Worm (Caenorhabditis elegans) whole organism, young adult: Measurements from ENCODE around the gene C53A5.17.

Source experiments
- B0261.1 ChIP-seq: sonication (generic microtip); optimal IDR thresholded peaks from 2 replicates; lab custom pipeline; 2016; ENCODE audit warnings: mild to moderate bottlenecking, missing genetic modification characterization, moderate library complexity, missing compliant biosample characterization
- C17E4.6 ChIP-seq: fragments of 200-800 bp; sonication (Bioruptor generic); IDR thresholded peaks from 2 replicates; pipeline ENCODE4 v1.3.6; 2022; ENCODE audit warnings: missing genetic modification reagents, missing genetic modification characterization, missing compliant biosample characterization
- F22D6.2 ChIP-seq: sonication (generic microtip); optimal IDR thresholded peaks from 2 replicates; lab custom pipeline; 2016; ENCODE audit warnings: mild to moderate bottlenecking, missing genetic modification characterization, missing compliant biosample characterization
- F37B4.10 ChIP-seq: fragments of 200-800 bp; sonication (Bioruptor generic); IDR thresholded peaks from 2 replicates; pipeline ENCODE4 v1.3.6; 2022; ENCODE audit warnings: missing genetic modification characterization, missing compliant biosample characterization
- T26A5.8 ChIP-seq: sonication (generic microtip); optimal IDR thresholded peaks from 2 replicates; lab custom pipeline; 2016; ENCODE audit warnings: missing genetic modification characterization, missing compliant biosample characterization
- Y79H2A.3 ChIP-seq: fragments of 200-800 bp; sonication (Bioruptor generic); conservative IDR thresholded peaks from 2 replicates; pipeline ENCODE4 v1.3.6; 2022; ENCODE audit warnings: missing genetic modification reagents, missing genetic modification characterization, missing compliant biosample characterization
- Y95B8A.8 ChIP-seq: fragments of 200-800 bp; sonication (Bioruptor generic); IDR thresholded peaks from 2 replicates; pipeline ENCODE4 v1.3.6; 2022; ENCODE audit warnings: missing genetic modification reagents, missing genetic modification characterization, missing compliant biosample characterization
- ZK185.1 ChIP-seq: sonication (generic microtip); optimal IDR thresholded peaks from 2 replicates; lab custom pipeline; 2016; ENCODE audit warnings: mild to moderate bottlenecking, missing genetic modification characterization, missing compliant biosample characterization; ENCODE audit not compliant: poor library complexity, severe bottlenecking
- athp-1 ChIP-seq: sonication (generic microtip); optimal IDR thresholded peaks from 2 replicates; lab custom pipeline; 2017; ENCODE audit warnings: mild to moderate bottlenecking, missing genetic modification characterization, missing compliant biosample characterization
- bed-1 ChIP-seq: fragments of 200-800 bp; sonication (Bioruptor generic); IDR thresholded peaks from 2 replicates; pipeline ENCODE4 v1.3.6; 2022; ENCODE audit warnings: missing genetic modification reagents, missing genetic modification characterization, missing compliant biosample characterization
- ccch-3 ChIP-seq: fragments of 200-800 bp; sonication (Bioruptor generic); optimal IDR thresholded peaks from 2 replicates; lab custom pipeline; 2018; ENCODE audit warnings: mild to moderate bottlenecking, missing genetic modification characterization, missing compliant biosample characterization
- cebp-1 ChIP-seq, 2 experiments: fragments of 200-800 bp in 1 of 2; sonication (Bioruptor generic) in 1 of 2; sonication (generic microtip) in 1 of 2; IDR thresholded peaks in 1 of 2; optimal IDR thresholded peaks in 1 of 2; 2 replicates each; pipeline versions ENCODE4 v1.3.6 to Lab custom; 2017 to 2022; ENCODE audit warnings: missing compliant biosample characterization in 2 of 2, missing genetic modification characterization in 2 of 2, mild to moderate bottlenecking in 1 of 2, missing genetic modification reagents in 1 of 2, moderate library complexity in 1 of 2
- cebp-2 ChIP-seq: fragments of 200-800 bp; sonication (Bioruptor generic); IDR thresholded peaks from 2 replicates; pipeline ENCODE4 v1.3.6; 2022; ENCODE audit warnings: missing genetic modification characterization, missing compliant biosample characterization
- ceh-40 ChIP-seq: fragments of 200-800 bp; sonication (Bioruptor generic); IDR thresholded peaks from 2 replicates; pipeline ENCODE4 v1.3.6; 2022; ENCODE audit warnings: missing genetic modification characterization, missing compliant biosample characterization
- die-1 ChIP-seq: sonication (generic microtip); optimal IDR thresholded peaks from 2 replicates; lab custom pipeline; 2016; ENCODE audit warnings: missing genotype, mild to moderate bottlenecking, missing genetic modification characterization, missing compliant biosample characterization
- efl-1 ChIP-seq: fragments of 150-350 bp; optimal IDR thresholded peaks from 2 replicates; lab custom pipeline; 2014; ENCODE audit warnings: missing biosample characterization, missing genetic modification reagents, missing genetic modification characterization
- egl-18 ChIP-seq: fragments of 200-800 bp; sonication (Bioruptor generic); IDR thresholded peaks from 2 replicates; pipeline ENCODE4 v1.3.6; 2022; ENCODE audit warnings: missing genetic modification reagents, missing genetic modification characterization, missing compliant biosample characterization
- him-1 ChIP-seq: sonication (generic microtip); optimal IDR thresholded peaks from 2 replicates; lab custom pipeline; 2016; ENCODE audit warnings: missing genotype, missing genetic modification reagents, missing genetic modification characterization, missing compliant biosample characterization
- hlh-12 ChIP-seq: sonication (generic microtip); optimal IDR thresholded peaks from 2 replicates; lab custom pipeline; 2016; ENCODE audit warnings: missing genetic modification characterization, missing compliant biosample characterization
- hlh-26 ChIP-seq: fragments of 200-800 bp; sonication (Bioruptor generic); conservative IDR thresholded peaks from 2 replicates; pipeline ENCODE4 v1.3.6; 2022; ENCODE audit warnings: missing genetic modification reagents, missing genetic modification characterization, missing compliant biosample characterization
- hmg-1.2 ChIP-seq: fragments of 200-800 bp; sonication (Bioruptor generic); IDR thresholded peaks from 2 replicates; pipeline ENCODE4 v1.3.6; 2022; ENCODE audit warnings: missing genetic modification reagents, missing genetic modification characterization, missing compliant biosample characterization
- hrde-1 ChIP-seq: sonication (generic microtip); optimal IDR thresholded peaks from 2 replicates; lab custom pipeline; 2016; ENCODE audit warnings: missing genetic modification characterization, mild to moderate bottlenecking, missing compliant biosample characterization, moderate library complexity, missing genotype, missing genetic modification reagents, borderline replicate concordance
- lag-1 ChIP-seq: fragments of 200-800 bp; sonication (Bioruptor generic); IDR thresholded peaks from 2 replicates; pipeline ENCODE4 v1.3.6; 2022; ENCODE audit warnings: missing genetic modification reagents, missing genetic modification characterization, missing compliant biosample characterization
- let-526 ChIP-seq: fragments of 200-800 bp; sonication (Bioruptor generic); IDR thresholded peaks from 2 replicates; pipeline ENCODE4 v1.3.6; 2022; ENCODE audit warnings: missing genetic modification reagents, missing genetic modification characterization, missing compliant biosample characterization
- lin-26 ChIP-seq: fragments of 200-800 bp; sonication (Bioruptor generic); IDR thresholded peaks from 2 replicates; pipeline ENCODE4 v1.3.6; 2022; ENCODE audit warnings: missing genetic modification reagents, missing genetic modification characterization, missing compliant biosample characterization
- lir-1 ChIP-seq: fragments of 200-800 bp; sonication (Bioruptor generic); conservative IDR thresholded peaks from 2 replicates; pipeline ENCODE4 v1.3.6; 2022; ENCODE audit warnings: missing genetic modification reagents, missing genetic modification characterization, missing compliant biosample characterization
- lsl-1 ChIP-seq: fragments of 200-800 bp; sonication (Bioruptor generic); optimal IDR thresholded peaks from 2 replicates; lab custom pipeline; 2018; ENCODE audit warnings: mild to moderate bottlenecking, missing genetic modification characterization, moderate library complexity, missing compliant biosample characterization
- madf-6 ChIP-seq: fragments of 200-800 bp; sonication (Bioruptor generic); IDR thresholded peaks from 2 replicates; pipeline ENCODE4 v1.3.6; 2022; ENCODE audit warnings: missing genetic modification reagents, missing genetic modification characterization, missing compliant biosample characterization
- mel-28 ChIP-seq: sonication (generic microtip); optimal IDR thresholded peaks from 2 replicates; lab custom pipeline; 2016; ENCODE audit warnings: borderline replicate concordance, mild to moderate bottlenecking, missing genetic modification characterization, missing compliant biosample characterization
- mes-4 ChIP-seq: sonication (generic microtip); optimal IDR thresholded peaks from 2 replicates; lab custom pipeline; 2016; ENCODE audit warnings: missing genotype, missing genetic modification characterization, missing compliant biosample characterization
- mxl-1 ChIP-seq: sonication (generic microtip); optimal IDR thresholded peaks from 2 replicates; lab custom pipeline; 2016; ENCODE audit warnings: missing genetic modification characterization, missing compliant biosample characterization
- nfya-1 ChIP-seq: sonication (generic microtip); optimal IDR thresholded peaks from 2 replicates; lab custom pipeline; 2017; ENCODE audit warnings: antibody characterized with exemption, missing compliant biosample characterization, missing genetic modification characterization, borderline replicate concordance; ENCODE audit not compliant: insufficient read depth
- nhr-90 ChIP-seq: sonication (generic microtip); optimal IDR thresholded peaks from 2 replicates; lab custom pipeline; 2016; ENCODE audit warnings: missing genotype, mild to moderate bottlenecking, missing genetic modification characterization, missing compliant biosample characterization
- rec-8 ChIP-seq, 2 experiments: sonication (generic microtip); optimal IDR thresholded peaks; 2 replicates each; lab custom pipeline; 2016; ENCODE audit warnings: mild to moderate bottlenecking in 2 of 2, missing genetic modification characterization in 2 of 2, missing genetic modification reagents in 2 of 2, missing genotype in 2 of 2, missing biosample characterization in 1 of 2, missing compliant biosample characterization in 1 of 2, moderate library complexity in 1 of 2
- rpc-1 ChIP-seq, 2 experiments: fragments of 150-350 bp in 1 of 2; sonication (generic microtip) in 1 of 2; optimal IDR thresholded peaks; 2 replicates each; lab custom pipeline; 2014 to 2018; ENCODE audit warnings: missing biosample characterization in 1 of 2, missing genetic modification characterization in 1 of 2, missing genetic modification reagents in 1 of 2, missing genotype in 1 of 2
- snpc-3.4 ChIP-seq: sonication (generic microtip); optimal IDR thresholded peaks from 2 replicates; lab custom pipeline; 2017; ENCODE audit warnings: missing genetic modification characterization, mild to moderate bottlenecking, missing compliant biosample characterization, antibody characterized with exemption, moderate library complexity, missing genotype, missing genetic modification reagents
- snpc-4 ChIP-seq, 5 experiments: fragments of 150-350 bp in 1 of 5; sonication (generic microtip) in 4 of 5; optimal IDR thresholded peaks; 2 replicates each; lab custom pipeline; 2014 to 2018; ENCODE audit warnings: missing genetic modification characterization in 5 of 5, missing biosample characterization in 3 of 5, antibody characterized with exemption in 2 of 5, mild to moderate bottlenecking in 2 of 5, missing compliant biosample characterization in 2 of 5, missing genotype in 2 of 5, moderate library complexity in 2 of 5, missing genetic modification reagents in 1 of 5
- somi-1 ChIP-seq: fragments of 200-800 bp; sonication (Bioruptor generic); optimal IDR thresholded peaks from 2 replicates; lab custom pipeline; 2018; ENCODE audit warnings: mild to moderate bottlenecking, missing genetic modification characterization, missing compliant biosample characterization
- unc-62 ChIP-seq: fragments of 150-350 bp; optimal IDR thresholded peaks from 2 replicates; lab custom pipeline; 2014; ENCODE audit warnings: missing biosample characterization, missing genetic modification reagents, missing genetic modification characterization
- ztf-25 ChIP-seq: fragments of 200-800 bp; sonication (Bioruptor generic); IDR thresholded peaks from 2 replicates; pipeline ENCODE4 v1.3.6; 2022; ENCODE audit warnings: missing genetic modification reagents, missing genetic modification characterization, missing compliant biosample characterization
- ztf-3 ChIP-seq: fragments of 200-800 bp; sonication (Bioruptor generic); optimal IDR thresholded peaks from 2 replicates; lab custom pipeline; 2018; ENCODE audit warnings: mild to moderate bottlenecking, missing genetic modification characterization, missing compliant biosample characterization
- ztf-6 ChIP-seq: fragments of 200-800 bp; sonication (Bioruptor generic); IDR thresholded peaks from 2 replicates; pipeline ENCODE4 v1.3.6; 2022; ENCODE audit warnings: missing genetic modification reagents, missing genetic modification characterization, missing compliant biosample characterization

Gene C53A5.17

DNA sequence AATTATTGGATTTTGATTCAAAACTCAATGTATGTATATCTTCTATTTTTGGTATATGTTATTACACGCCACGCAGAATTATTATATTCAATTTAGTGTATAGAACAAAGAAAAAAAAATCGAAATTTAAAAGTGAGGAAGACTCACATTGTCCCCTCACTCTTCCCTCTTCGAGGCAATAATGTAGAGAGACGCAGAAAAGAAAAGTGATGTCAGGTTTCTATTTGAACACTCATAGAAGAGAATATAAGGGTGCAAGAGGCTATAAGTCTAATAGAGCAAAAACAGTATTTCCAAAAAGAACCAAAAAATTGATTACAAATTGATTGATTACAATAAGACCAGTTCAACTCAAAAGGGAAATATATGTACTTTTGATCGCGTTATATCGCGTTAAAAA, 27.6 kb upstream of the C53A5.17 start:
- no peak for TF ChIP-seq ztf-25 (GFP tag; lab: Robert Waterston, UW)
- TF ChIP-seq ceh-40 (GFP tag; lab: Robert Waterston, UW) = no peak

DNA sequence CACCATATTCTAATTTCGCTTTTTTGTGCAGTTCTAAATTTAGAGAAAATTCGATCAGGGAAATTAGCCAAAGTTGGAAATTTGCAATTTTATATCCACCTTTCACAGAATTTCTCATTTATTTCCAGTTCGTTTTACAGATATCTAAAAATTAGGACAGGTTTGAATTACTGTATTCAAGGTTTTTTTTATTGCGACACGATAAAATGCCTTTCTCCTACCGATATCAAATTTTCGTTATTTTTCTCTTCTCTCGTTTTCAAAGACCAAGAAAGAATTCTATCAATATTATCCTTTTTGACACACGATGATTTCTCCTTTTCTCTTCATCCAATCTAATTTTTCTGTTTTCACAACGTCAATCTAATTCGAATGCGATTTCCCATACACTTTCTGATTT, 25.7 kb upstream of the C53A5.17 start, which contains the start of gene C53A5.13:
C53A5.13 (plus strand) TSS at position 301 of the 400 bp plus-strand sequence.
- TF ChIP-seq lir-1 (GFP tag; lab: Robert Waterston, UW) = no peak

DNA sequence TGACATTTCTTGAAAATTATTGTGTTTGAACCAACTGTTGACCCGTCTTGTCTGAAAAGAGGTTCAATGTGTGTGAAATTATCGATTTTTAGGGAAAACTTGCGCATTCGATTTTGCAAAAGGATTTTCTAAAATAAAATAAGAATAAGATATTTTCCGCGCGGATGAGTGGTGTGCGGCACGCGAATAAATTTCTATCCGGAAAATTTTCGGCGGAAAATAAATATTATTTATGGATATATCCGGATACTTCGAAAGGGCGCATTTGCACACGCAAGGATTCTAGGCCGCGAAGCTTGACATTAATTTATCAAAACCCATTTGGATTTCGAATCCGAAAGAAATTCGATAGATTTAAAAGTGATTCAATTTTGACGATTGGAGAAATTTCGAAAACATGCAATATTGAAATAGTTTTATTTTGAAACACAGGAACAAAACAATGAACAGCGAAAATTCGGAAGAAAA, 24.9 kb upstream of the C53A5.17 start, which contains the start of gene rike-1:
rike-1 (minus strand) TSS at position 51 of the 468 bp plus-strand sequence.
- no peak for TF ChIP-seq Y95B8A.8 (GFP tag; lab: Robert Waterston, UW)
- no peak for TF ChIP-seq him-1 (tag; lab: Kevin White, UChicago)
- TF ChIP-seq die-1 (tag; lab: Kevin White, UChicago) = no peak
- TF ChIP-seq hlh-12 (tag; lab: Kevin White, UChicago) = no peak
- TF ChIP-seq snpc-3.4 (tag; lab: Kevin White, UChicago) = no peak
- no peak for TF ChIP-seq athp-1 (tag; lab: Kevin White, UChicago)
- TF ChIP-seq Y79H2A.3 (GFP tag; lab: Robert Waterston, UW) = no peak
- TF ChIP-seq cebp-2 (GFP tag; lab: Robert Waterston, UW) = no peak
- TF ChIP-seq efl-1 (GFP tag; lab: Kevin White, UChicago) = peak; percentile 15
- TF ChIP-seq ZK185.1 (tag; lab: Kevin White, UChicago) = no peak
- TF ChIP-seq C17E4.6 (GFP tag; lab: Robert Waterston, UW) = no peak
- TF ChIP-seq snpc-4 (GFP tag; optimal IDR thresholded peaks at IDR 0.05; lab: Kevin White, UChicago) = no peak
- TF ChIP-seq snpc-4 (tag; optimal IDR thresholded peaks at IDR 0.05; lab: Kevin White, UChicago) = no peak
- no peak for TF ChIP-seq lag-1 (GFP tag; lab: Robert Waterston, UW)
- TF ChIP-seq ztf-3 (GFP tag; lab: Kevin White, UChicago) = no peak
- no peak for TF ChIP-seq nhr-90 (tag; lab: Kevin White, UChicago)
- no peak for TF ChIP-seq unc-62
- no peak for TF ChIP-seq B0261.1 (tag; lab: Kevin White, UChicago)
- TF ChIP-seq ccch-3 = no peak
- no peak for TF ChIP-seq somi-1
- peak; percentile 49; the same call in 1 of the 2 replicates for TF ChIP-seq madf-6 (GFP tag; lab: Robert Waterston, UW)
- no peak for TF ChIP-seq mel-28
- no peak for TF ChIP-seq ceh-40 (GFP tag; lab: Robert Waterston, UW)
- no peak for TF ChIP-seq bed-1 (GFP tag; lab: Robert Waterston, UW)
- TF ChIP-seq F22D6.2 = no peak
- TF ChIP-seq ztf-25 (GFP tag; lab: Robert Waterston, UW) = no peak
- no peak for TF ChIP-seq rpc-1 (optimal IDR thresholded peaks at IDR 0.05; lab: Kevin White, UChicago)
- no peak for TF ChIP-seq rpc-1 (tag; optimal IDR thresholded peaks at IDR 0.05; lab: Kevin White, UChicago)
- TF ChIP-seq hmg-1.2 (GFP tag; lab: Robert Waterston, UW) = no peak
- TF ChIP-seq F37B4.10 = no peak
- TF ChIP-seq egl-18 (GFP tag; lab: Robert Waterston, UW) = no peak
- peak; percentile 34 for TF ChIP-seq lsl-1
- no peak for TF ChIP-seq hrde-1 (tag; lab: Kevin White, UChicago)
- TF ChIP-seq nfya-1 = no peak
- TF ChIP-seq hlh-26 (GFP tag; lab: Robert Waterston, UW) = no peak
- no peak for TF ChIP-seq mxl-1 (tag; lab: Kevin White, UChicago)
- TF ChIP-seq T26A5.8 (tag; lab: Kevin White, UChicago) = no peak
- TF ChIP-seq let-526 (GFP tag; lab: Robert Waterston, UW) = no peak
- TF ChIP-seq ztf-6 = no peak
- TF ChIP-seq lin-26 (GFP tag; lab: Robert Waterston, UW) = no peak
- no peak for TF ChIP-seq mes-4 (tag; lab: Kevin White, UChicago)
- TF ChIP-seq cebp-1 (GFP tag; IDR thresholded peaks at IDR 0.05; lab: Robert Waterston, UW) = no peak
- TF ChIP-seq cebp-1 (tag; optimal IDR thresholded peaks at IDR 0.05; lab: Kevin White, UChicago) = no peak
- TF ChIP-seq rec-8 (tag; optimal IDR thresholded peaks at IDR 0.05; lab: Kevin White, UChicago) = no peak
